Fruit fly (Drosophila melanogaster) whole organism, embryonic: ENCODE measurements around the gene CSN5.
A peak's percentile ranks its signal among the peaks of the same experiment; 100 is the strongest.

Experiments used
- Ada2b ChIP-seq: fragments of 200-800 bp; sonication (Bioruptor generic); IDR thresholded peaks from 2 replicates; pipeline ENCODE4 v1.3.6; 2022; ENCODE audit warnings: missing biosample characterization, missing genetic modification characterization
- Atf6 ChIP-seq: fragments of 200-800 bp; sonication (Bioruptor generic); IDR thresholded peaks from 2 replicates; pipeline ENCODE4 v1.3.6; 2022; ENCODE audit warnings: missing biosample characterization, missing genetic modification characterization
- Awh ChIP-seq: fragments of 200-800 bp; sonication (Bioruptor generic); IDR thresholded peaks from 2 replicates; pipeline ENCODE4, ENCODE4 v1.3.6; 2022; ENCODE audit warnings: missing biosample characterization, missing genetic modification characterization
- CG11093 ChIP-seq: fragments of 200-800 bp; sonication (Bioruptor generic); IDR thresholded peaks from 3 replicates; pipeline ENCODE4 v1.3.6; 2022; ENCODE audit warnings: missing biosample characterization, missing genetic modification characterization
- CG13123 ChIP-seq: fragments of 200-800 bp; sonication (Bioruptor generic); optimal IDR thresholded peaks from 2 replicates; lab custom pipeline; 2016; ENCODE audit warnings: missing biosample characterization, missing genetic modification characterization
- CG13775 ChIP-seq: fragments of 200-800 bp; sonication (Bioruptor generic); optimal IDR thresholded peaks from 3 replicates; lab custom pipeline; 2017; ENCODE audit warnings: missing biosample characterization, mild to moderate bottlenecking, missing genetic modification characterization
- CG14667 ChIP-seq: fragments of 200-800 bp; sonication (Bioruptor generic); IDR thresholded peaks from 2 replicates; pipeline ENCODE4 v1.3.6; 2022; ENCODE audit warnings: missing biosample characterization, missing genetic modification characterization
- CG14860 ChIP-seq: fragments of 200-800 bp; sonication (Bioruptor generic); IDR thresholded peaks from 3 replicates; pipeline ENCODE4 v1.3.6; 2022; ENCODE audit warnings: missing biosample characterization, missing genetic modification characterization; ENCODE audit not compliant: partially characterized antibody
- CG18764 ChIP-seq: fragments of 200-800 bp; sonication (Bioruptor generic); optimal IDR thresholded peaks from 3 replicates; lab custom pipeline; 2016; ENCODE audit warnings: missing biosample characterization, missing genetic modification characterization
- CG2202 ChIP-seq: fragments of 200-800 bp; sonication (Bioruptor generic); optimal IDR thresholded peaks from 2 replicates; lab custom pipeline; 2018; ENCODE audit warnings: missing biosample characterization, mild to moderate bottlenecking, missing genetic modification characterization
- CG31441 ChIP-seq: fragments of 200-800 bp; sonication (Bioruptor generic); IDR thresholded peaks from 2 replicates; pipeline ENCODE4 v1.3.6; 2022; ENCODE audit warnings: missing biosample characterization, missing genetic modification characterization
- CG5180 ChIP-seq: fragments of 200-800 bp; sonication (Bioruptor generic); optimal IDR thresholded peaks from 3 replicates; lab custom pipeline; 2017; ENCODE audit warnings: missing biosample characterization, missing genetic modification characterization, mild to moderate bottlenecking, moderate library complexity, missing genetic modification reagents
- CG6791 ChIP-seq: fragments of 200-800 bp; sonication (Bioruptor generic); IDR thresholded peaks from 3 replicates; pipeline ENCODE4 v1.3.6; 2022; ENCODE audit warnings: missing biosample characterization, missing genetic modification characterization; ENCODE audit not compliant: partially characterized antibody
- CG8089 ChIP-seq: fragments of 200-800 bp; sonication (Bioruptor generic); optimal IDR thresholded peaks from 3 replicates; lab custom pipeline; 2016; ENCODE audit warnings: missing biosample characterization, missing genetic modification characterization
- CG8281 ChIP-seq: fragments of 200-800 bp; sonication (Bioruptor generic); optimal IDR thresholded peaks from 2 replicates; lab custom pipeline; 2018; ENCODE audit warnings: missing biosample characterization, mild to moderate bottlenecking, missing genetic modification characterization, moderate library complexity
- D ChIP-seq, 2 experiments: fragments of 200-800 bp in 1 of 2; fragments of >200 bp in 1 of 2; sonication (Bioruptor generic) in 1 of 2; optimal IDR thresholded peaks; 2 replicates in 1 of 2; 3 replicates in 1 of 2; lab custom pipeline; 2017; ENCODE audit warnings: mild to moderate bottlenecking in 1 of 2, missing biosample characterization in 1 of 2, missing genetic modification characterization in 1 of 2, missing genetic modification reagents in 1 of 2
- Dp ChIP-seq: fragments of 200-800 bp; sonication (Bioruptor generic); optimal IDR thresholded peaks from 2 replicates; lab custom pipeline; 2018; ENCODE audit warnings: missing biosample characterization, mild to moderate bottlenecking, missing genetic modification characterization, moderate library complexity
- Elba2 ChIP-seq: fragments of 200-800 bp; sonication (Bioruptor generic); optimal IDR thresholded peaks from 3 replicates; lab custom pipeline; 2016; ENCODE audit warnings: missing biosample characterization, missing genetic modification characterization
- HLH4C ChIP-seq: fragments of 200-800 bp; sonication (Bioruptor generic); IDR thresholded peaks from 3 replicates; pipeline ENCODE4 v1.3.6; 2022; ENCODE audit warnings: missing biosample characterization, missing genetic modification characterization; ENCODE audit not compliant: partially characterized antibody
- HmgZ ChIP-seq: fragments of 200-800 bp; sonication (Bioruptor generic); optimal IDR thresholded peaks from 2 replicates; lab custom pipeline; 2018; ENCODE audit warnings: missing biosample characterization, mild to moderate bottlenecking, missing genetic modification characterization
- Hmr ChIP-seq: fragments of 200-800 bp; sonication (Bioruptor generic); optimal IDR thresholded peaks from 3 replicates; lab custom pipeline; 2017; ENCODE audit warnings: mild to moderate bottlenecking, missing biosample characterization, missing genetic modification reagents, missing genetic modification characterization
- Lhr ChIP-seq: fragments of 200-800 bp; sonication (Bioruptor generic); optimal IDR thresholded peaks from 3 replicates; lab custom pipeline; 2017; ENCODE audit warnings: mild to moderate bottlenecking, missing biosample characterization, missing genetic modification reagents, missing genetic modification characterization
- Mes4 ChIP-seq: fragments of 200-800 bp; sonication (Bioruptor generic); optimal IDR thresholded peaks from 2 replicates; lab custom pipeline; 2016; ENCODE audit warnings: missing biosample characterization, missing genetic modification characterization
- Oaz ChIP-seq: fragments of 200-800 bp; sonication (Bioruptor generic); IDR thresholded peaks from 2 replicates; pipeline ENCODE4 v1.3.6; 2022; ENCODE audit warnings: missing biosample characterization, missing genetic modification characterization
- Poxn ChIP-seq: fragments of 200-800 bp; sonication (Bioruptor generic); IDR thresholded peaks from 2 replicates; pipeline ENCODE4 v1.3.6; 2022; ENCODE audit warnings: missing biosample characterization, missing genetic modification characterization
- Rfx ChIP-seq: fragments of 200-800 bp; sonication (Bioruptor generic); IDR thresholded peaks from 2 replicates; pipeline ENCODE4 v1.3.6; 2022; ENCODE audit warnings: missing biosample characterization, missing genetic modification characterization
- Trl ChIP-seq, 3 experiments: fragments of >200 bp in 2 of 3; fragments of 200-800 bp in 1 of 3; sonication (Bioruptor generic) in 1 of 3; optimal IDR thresholded peaks; 2 replicates in 1 of 3; 3 replicates in 2 of 3; lab custom pipeline; 2016 to 2017; ENCODE audit warnings: missing biosample characterization in 1 of 3, missing genetic modification characterization in 1 of 3
- Vsx1 ChIP-seq: fragments of 200-800 bp; sonication (Bioruptor generic); optimal IDR thresholded peaks from 2 replicates; lab custom pipeline; 2017; ENCODE audit warnings: missing biosample characterization, mild to moderate bottlenecking, missing genetic modification characterization, missing genetic modification reagents
- Xrp1 ChIP-seq: fragments of 200-800 bp; sonication (Bioruptor generic); IDR thresholded peaks from 2 replicates; pipeline ENCODE4 v1.3.6; 2022; ENCODE audit warnings: missing biosample characterization, missing genetic modification characterization
- ash1 ChIP-seq: fragments of 200-800 bp; sonication (Bioruptor generic); optimal IDR thresholded peaks from 2 replicates; lab custom pipeline; 2018; ENCODE audit warnings: missing biosample characterization, mild to moderate bottlenecking, missing genetic modification characterization
- bowl ChIP-seq: fragments of 200-800 bp; sonication (Bioruptor generic); IDR thresholded peaks from 2 replicates; pipeline ENCODE4 v1.3.6; 2022; ENCODE audit warnings: missing biosample characterization, missing genetic modification characterization
- crc ChIP-seq: fragments of 200-800 bp; sonication (Bioruptor generic); optimal IDR thresholded peaks from 2 replicates; lab custom pipeline; 2016; ENCODE audit warnings: missing biosample characterization, missing genetic modification characterization
- danr ChIP-seq: fragments of 200-800 bp; sonication (Bioruptor generic); IDR thresholded peaks from 2 replicates; pipeline ENCODE4 v1.3.6; 2022; ENCODE audit warnings: missing biosample characterization, missing genetic modification characterization
- emc ChIP-seq: fragments of 200-800 bp; sonication (Bioruptor generic); optimal IDR thresholded peaks from 2 replicates; lab custom pipeline; 2016; ENCODE audit warnings: missing biosample characterization, missing genetic modification characterization
- esg ChIP-seq: fragments of 200-800 bp; sonication (Bioruptor generic); conservative IDR thresholded peaks from 2 replicates; pipeline ENCODE4 v1.3.6; 2022; ENCODE audit warnings: missing biosample characterization, missing genetic modification characterization
- exex ChIP-seq: fragments of 200-800 bp; sonication (Bioruptor generic); optimal IDR thresholded peaks from 4 replicates; lab custom pipeline; 2018; ENCODE audit warnings: missing biosample characterization, mild to moderate bottlenecking, missing genetic modification characterization, moderate library complexity
- gce ChIP-seq: fragments of 200-800 bp; sonication (Bioruptor generic); IDR thresholded peaks from 3 replicates; pipeline ENCODE4 v1.3.6; 2022; ENCODE audit warnings: missing biosample characterization, missing genetic modification characterization
- gfzf ChIP-seq: fragments of 200-800 bp; sonication (Bioruptor generic); optimal IDR thresholded peaks from 2 replicates; lab custom pipeline; 2016; ENCODE audit warnings: missing biosample characterization, mild to moderate bottlenecking, missing genetic modification characterization, moderate library complexity
- her ChIP-seq: fragments of 200-800 bp; sonication (Bioruptor generic); optimal IDR thresholded peaks from 2 replicates; lab custom pipeline; 2016; ENCODE audit warnings: missing biosample characterization, missing genetic modification characterization
- mirr ChIP-seq: fragments of 200-800 bp; sonication (Bioruptor generic); optimal IDR thresholded peaks from 3 replicates; lab custom pipeline; 2018; ENCODE audit warnings: missing biosample characterization, mild to moderate bottlenecking, missing genetic modification characterization
- onecut ChIP-seq: fragments of 200-800 bp; sonication (Bioruptor generic); IDR thresholded peaks from 2 replicates; pipeline ENCODE4 v1.3.6; 2022; ENCODE audit warnings: missing biosample characterization, missing genetic modification characterization
- org-1 ChIP-seq: fragments of 200-800 bp; sonication (Bioruptor generic); optimal IDR thresholded peaks from 2 replicates; lab custom pipeline; 2017; ENCODE audit warnings: missing biosample characterization, missing genetic modification characterization
- p53 ChIP-seq: fragments of 200-800 bp; sonication (Bioruptor generic); optimal IDR thresholded peaks from 2 replicates; lab custom pipeline; 2016; ENCODE audit warnings: missing biosample characterization, missing genetic modification characterization
- pb ChIP-seq: fragments of 200-800 bp; sonication (Bioruptor generic); optimal IDR thresholded peaks from 3 replicates; lab custom pipeline; 2016; ENCODE audit warnings: missing biosample characterization, missing genetic modification characterization
- pum ChIP-seq: fragments of 200-800 bp; sonication (Bioruptor generic); optimal IDR thresholded peaks from 2 replicates; lab custom pipeline; 2016; ENCODE audit warnings: missing biosample characterization, missing genetic modification characterization
- pzg ChIP-seq: fragments of 200-800 bp; sonication (Bioruptor generic); optimal IDR thresholded peaks from 3 replicates; lab custom pipeline; 2018; ENCODE audit warnings: missing biosample characterization, mild to moderate bottlenecking, missing genetic modification characterization, moderate library complexity
- sc ChIP-seq, 3 experiments: fragments of >200 bp in 2 of 3; fragments of 200-800 bp in 1 of 3; sonication (Bioruptor generic) in 1 of 3; optimal IDR thresholded peaks; 2 replicates in 2 of 3; 3 replicates in 1 of 3; lab custom pipeline; 2017; ENCODE audit warnings: mild to moderate bottlenecking in 1 of 3, missing biosample characterization in 1 of 3, missing genetic modification characterization in 1 of 3, missing genetic modification reagents in 1 of 3
- shn ChIP-seq: fragments of 200-800 bp; sonication (Bioruptor generic); optimal IDR thresholded peaks from 3 replicates; lab custom pipeline; 2016; ENCODE audit warnings: missing biosample characterization, missing genetic modification characterization
- tap ChIP-seq: fragments of 200-800 bp; optimal IDR thresholded peaks from 3 replicates; lab custom pipeline; 2019; ENCODE audit warnings: missing biosample characterization, mild to moderate bottlenecking, missing genetic modification characterization, moderate library complexity

CSN5 gene

DNA sequence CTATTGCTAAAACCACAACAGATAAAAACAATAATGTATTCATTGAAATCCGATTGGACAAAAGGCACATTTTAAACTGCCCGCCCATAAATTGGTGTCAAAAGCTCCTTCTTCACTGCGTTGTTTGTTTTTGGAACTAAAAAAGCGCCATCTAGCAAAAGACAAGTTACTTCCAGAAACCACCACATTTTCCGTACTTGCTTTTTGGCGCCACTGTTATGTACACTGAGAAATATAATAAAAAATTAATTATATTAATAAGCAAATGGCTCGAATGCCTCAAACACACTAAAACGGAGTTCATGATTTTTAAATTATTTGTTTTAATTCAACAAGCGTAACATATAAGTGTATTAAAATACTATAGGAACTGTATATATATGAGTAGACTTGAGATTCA, 27.5 kb downstream of the CSN5 start (continued):
- TF ChIP-seq CG6791 (GFP tag; lab: Robert Waterston, UW) = peak; percentile 38; the same call in 1 of the 3 replicates
- TF ChIP-seq CG18764 = peak; percentile 80
- TF ChIP-seq CG14860 (GFP tag; lab: Robert Waterston, UW) = no peak
- peak; percentile 63 for TF ChIP-seq CG13123 (GFP tag; lab: Kevin White, UChicago)
- peak; percentile 69 for TF ChIP-seq Atf6 (GFP tag; lab: Robert Waterston, UW)
- TF ChIP-seq esg (GFP tag; lab: Robert Waterston, UW) = peak; percentile 73
- TF ChIP-seq CG11093 (GFP tag; lab: Robert Waterston, UW) = peak; percentile 68; the same call in 1 of the 3 replicates
- TF ChIP-seq Lhr (GFP tag; lab: Kevin White, UChicago) = peak; percentile 81
- TF ChIP-seq Vsx1 (GFP tag; lab: Kevin White, UChicago) = peak; percentile 66
- TF ChIP-seq Ada2b (GFP tag; lab: Robert Waterston, UW) = peak; percentile 70; the same call in 1 of the 2 replicates
- peak; percentile 39 for TF ChIP-seq shn (GFP tag; lab: Kevin White, UChicago)
- TF ChIP-seq emc (GFP tag; lab: Kevin White, UChicago) = peak; percentile 63
- TF ChIP-seq Dp (GFP tag; lab: Kevin White, UChicago) = peak; percentile 95
- TF ChIP-seq gfzf (GFP tag; lab: Kevin White, UChicago) = no peak
- TF ChIP-seq Mes4 (GFP tag; lab: Kevin White, UChicago) = peak; percentile 19
- TF ChIP-seq Rfx (GFP tag; lab: Robert Waterston, UW) = peak; percentile 96
- peak; percentile 48; the same call in 1 of the 2 replicates for TF ChIP-seq bowl (GFP tag; lab: Robert Waterston, UW)
- TF ChIP-seq HLH4C (GFP tag; lab: Robert Waterston, UW) = no peak
- peak; percentile 77 for TF ChIP-seq tap
- TF ChIP-seq pzg (GFP tag; lab: Kevin White, UChicago) = peak; percentile 28
- TF ChIP-seq CG31441 (GFP tag; lab: Robert Waterston, UW) = peak; percentile 89
- peak; percentile 51 for TF ChIP-seq org-1
- TF ChIP-seq onecut (GFP tag; lab: Robert Waterston, UW) = peak; percentile 81
- peak; percentile 36 for TF ChIP-seq pb
- TF ChIP-seq sc (optimal IDR thresholded peaks at IDR 0.05; lab: Kevin White, UChicago) = no peak
- TF ChIP-seq sc (GFP tag; optimal IDR thresholded peaks at IDR 0.05; lab: Kevin White, UChicago) = peak; percentile 68
- TF ChIP-seq Trl (optimal IDR thresholded peaks at IDR 0.05; lab: Kevin White, UChicago) = no peak
- TF ChIP-seq Trl (GFP tag; optimal IDR thresholded peaks at IDR 0.05; lab: Kevin White, UChicago) = peak; percentile 80
- no peak for TF ChIP-seq D (optimal IDR thresholded peaks at IDR 0.05; lab: Kevin White, UChicago)
- TF ChIP-seq D (GFP tag; optimal IDR thresholded peaks at IDR 0.05; lab: Kevin White, UChicago) = peak; percentile 57
- TF ChIP-seq exex (tag; lab: Kevin White, UChicago) = no peak
- peak; percentile 75 for TF ChIP-seq CG14667
- peak; percentile 75 for TF ChIP-seq CG13775 (GFP tag; lab: Kevin White, UChicago)
- peak; percentile 75 for TF ChIP-seq danr
- TF ChIP-seq mirr = no peak
- peak; percentile 72 for TF ChIP-seq her (GFP tag; lab: Kevin White, UChicago)
- peak; percentile 49 for TF ChIP-seq CG8089 (GFP tag; lab: Kevin White, UChicago)
- peak; percentile 91 for TF ChIP-seq Xrp1 (GFP tag; lab: Robert Waterston, UW)
- no peak for TF ChIP-seq crc (GFP tag; lab: Kevin White, UChicago)
- no peak for TF ChIP-seq Poxn (GFP tag; lab: Robert Waterston, UW)
- TF ChIP-seq Elba2 (GFP tag; lab: Kevin White, UChicago) = peak; percentile 73
- TF ChIP-seq Awh (GFP tag; lab: Robert Waterston, UW) = peak; percentile 83
- TF ChIP-seq CG2202 (tag; lab: Kevin White, UChicago) = peak; percentile 64
- no peak for TF ChIP-seq ash1
- TF ChIP-seq p53 (GFP tag; lab: Kevin White, UChicago) = peak; percentile 50
- peak; percentile 76; the same call in 2 of the 3 replicates for TF ChIP-seq gce (GFP tag; lab: Robert Waterston, UW)
- peak; percentile 62; the same call in 1 of the 2 replicates for TF ChIP-seq Oaz (GFP tag; lab: Robert Waterston, UW)
- TF ChIP-seq CG5180 (GFP tag; lab: Kevin White, UChicago) = peak; percentile 64
- peak; percentile 50 for TF ChIP-seq CG8281 (tag; lab: Kevin White, UChicago)
- TF ChIP-seq pum (GFP tag; lab: Kevin White, UChicago) = peak; percentile 74
- peak; percentile 77 for TF ChIP-seq HmgZ (tag; lab: Kevin White, UChicago)
- TF ChIP-seq Hmr = peak; percentile 87
